Fruit fly (Drosophila melanogaster) whole organism, pupa: ENCODE results near the gene Ccz1.

Source experiments
- CG10348 ChIP-seq: fragments of 200-800 bp; sonication (Bioruptor generic); IDR thresholded peaks from 2 replicates; pipeline ENCODE4 v1.3.6; 2022; ENCODE audit warnings: missing biosample characterization, missing genetic modification characterization
- CG12605 ChIP-seq: fragments of 200-800 bp; sonication (Bioruptor generic); IDR thresholded peaks from 2 replicates; pipeline ENCODE4 v1.3.6; 2022; ENCODE audit warnings: missing biosample characterization, missing genetic modification characterization
- CG13204 ChIP-seq: fragments of 200-800 bp; sonication (Bioruptor generic); optimal IDR thresholded peaks from 2 replicates; lab custom pipeline; 2018; ENCODE audit warnings: missing biosample characterization, mild to moderate bottlenecking, missing genetic modification characterization, moderate library complexity
- CG14655 ChIP-seq: fragments of 200-800 bp; sonication (Bioruptor generic); optimal IDR thresholded peaks from 3 replicates; lab custom pipeline; 2017; ENCODE audit warnings: mild to moderate bottlenecking, missing biosample characterization, missing genetic modification reagents, missing genetic modification characterization
- CG15710 ChIP-seq: fragments of 200-800 bp; sonication (Bioruptor generic); optimal IDR thresholded peaks from 2 replicates; lab custom pipeline; 2018; ENCODE audit warnings: missing biosample characterization, mild to moderate bottlenecking, missing genetic modification characterization, moderate library complexity
- CG17806 ChIP-seq: fragments of 200-800 bp; sonication (Bioruptor generic); optimal IDR thresholded peaks from 2 replicates; lab custom pipeline; 2018; ENCODE audit warnings: missing biosample characterization, mild to moderate bottlenecking, missing genetic modification characterization, moderate library complexity
- CG32121 ChIP-seq: fragments of 200-800 bp; sonication (Bioruptor generic); IDR thresholded peaks from 2 replicates; pipeline ENCODE4 v1.3.6; 2022; ENCODE audit warnings: missing biosample characterization, missing genetic modification characterization
- CG34367 ChIP-seq: fragments of 200-800 bp; sonication (Bioruptor generic); optimal IDR thresholded peaks from 2 replicates; lab custom pipeline; 2018; ENCODE audit warnings: missing biosample characterization, mild to moderate bottlenecking, missing genetic modification characterization
- CG4496 ChIP-seq: fragments of 200-800 bp; sonication (Bioruptor generic); IDR thresholded peaks from 3 replicates; pipeline ENCODE4 v1.3.6; 2022; ENCODE audit warnings: missing biosample characterization, missing genetic modification characterization
- CG8159 ChIP-seq: fragments of 200-800 bp; sonication (Bioruptor generic); optimal IDR thresholded peaks from 3 replicates; lab custom pipeline; 2018; ENCODE audit warnings: missing biosample characterization, mild to moderate bottlenecking, missing genetic modification characterization, moderate library complexity
- CG8301 ChIP-seq: fragments of 200-800 bp; sonication (Bioruptor generic); optimal IDR thresholded peaks from 2 replicates; lab custom pipeline; 2018; ENCODE audit warnings: missing biosample characterization, mild to moderate bottlenecking, missing genetic modification characterization
- CG9948 ChIP-seq: fragments of 200-800 bp; sonication (Bioruptor generic); optimal IDR thresholded peaks from 2 replicates; lab custom pipeline; 2018; ENCODE audit warnings: missing biosample characterization, mild to moderate bottlenecking, missing genetic modification characterization, moderate library complexity
- D1 ChIP-seq: fragments of 200-800 bp; sonication (Bioruptor generic); optimal IDR thresholded peaks from 2 replicates; lab custom pipeline; 2018; ENCODE audit warnings: missing biosample characterization, mild to moderate bottlenecking, missing genetic modification characterization, moderate library complexity
- EcR ChIP-seq: fragments of 200-800 bp; sonication (Bioruptor generic); optimal IDR thresholded peaks from 3 replicates; lab custom pipeline; 2019; ENCODE audit warnings: missing biosample characterization, missing genetic modification characterization, mild to moderate bottlenecking, moderate library complexity, missing genetic modification reagents
- Ets98B ChIP-seq: fragments of 200-800 bp; sonication (Bioruptor generic); IDR thresholded peaks from 2 replicates; pipeline ENCODE4 v1.3.6; 2022; ENCODE audit warnings: missing biosample characterization, missing genetic modification characterization
- Pif1A ChIP-seq: fragments of 200-800 bp; sonication (Bioruptor generic); optimal IDR thresholded peaks from 3 replicates; lab custom pipeline; 2016; ENCODE audit warnings: missing biosample characterization, missing genetic modification characterization
- Pif1B ChIP-seq: fragments of 200-800 bp; sonication (Bioruptor generic); optimal IDR thresholded peaks from 3 replicates; lab custom pipeline; 2016; ENCODE audit warnings: missing biosample characterization, missing genetic modification characterization
- Snoo ChIP-seq: fragments of 200-800 bp; sonication (Bioruptor generic); optimal IDR thresholded peaks from 3 replicates; lab custom pipeline; 2017; ENCODE audit warnings: missing biosample characterization, mild to moderate bottlenecking, missing genetic modification characterization, inconsistent platforms
- fd96Ca ChIP-seq: fragments of 200-800 bp; sonication (Bioruptor generic); IDR thresholded peaks from 3 replicates; pipeline ENCODE4 v1.3.6; 2022; ENCODE audit warnings: missing biosample characterization, missing genetic modification characterization
- gl ChIP-seq: fragments of 200-800 bp; sonication (Bioruptor generic); optimal IDR thresholded peaks from 2 replicates; lab custom pipeline; 2018; ENCODE audit warnings: missing biosample characterization, mild to moderate bottlenecking, missing genetic modification characterization
- rn ChIP-seq: fragments of 200-800 bp; sonication (Bioruptor generic); IDR thresholded peaks from 2 replicates; pipeline ENCODE4 v1.3.6; 2022; ENCODE audit warnings: missing biosample characterization, missing genetic modification characterization

The Ccz1 gene

DNA sequence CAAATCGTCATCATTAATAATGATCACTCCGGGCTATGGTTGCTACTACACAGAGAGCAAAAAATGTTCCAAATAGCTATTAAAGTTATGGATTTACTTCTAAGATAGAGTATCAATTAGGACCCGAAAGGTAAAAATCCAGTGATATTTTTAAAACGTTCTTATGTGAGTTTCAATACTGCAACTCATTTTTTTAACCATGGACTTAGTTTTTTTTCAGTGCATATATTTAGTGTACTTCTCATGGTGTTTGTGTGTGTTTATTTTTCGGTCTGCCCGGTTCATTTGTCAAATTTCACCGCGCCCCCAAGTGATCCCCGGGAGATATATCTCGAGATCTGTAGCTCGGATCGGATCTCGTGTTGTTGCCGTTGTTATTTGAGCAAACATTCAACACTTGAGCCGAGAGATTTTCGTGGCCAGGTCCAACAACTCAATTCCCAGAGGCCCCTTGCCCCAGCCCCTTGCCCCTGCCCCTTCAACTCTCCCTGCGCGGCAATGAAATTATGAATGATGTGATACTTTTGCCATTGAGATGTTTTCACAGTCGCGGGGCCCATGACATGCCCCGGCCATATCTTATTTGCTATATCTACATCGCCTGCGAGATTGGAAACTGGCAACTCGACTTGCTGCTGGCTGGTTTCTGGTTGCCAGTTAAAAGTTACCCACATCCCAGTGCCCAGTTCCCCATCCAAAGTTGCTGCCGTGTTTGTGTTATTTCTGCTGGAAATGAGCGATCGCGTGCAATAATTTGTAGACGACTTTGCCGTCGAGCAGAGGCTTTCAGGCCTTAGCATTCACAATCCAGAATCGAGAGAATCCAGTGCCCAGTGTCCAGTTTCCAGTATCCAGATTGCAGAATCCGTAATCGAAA lies 36.2 kb downstream of the Ccz1 start:
- no peak for TF ChIP-seq Pif1B
- no peak for TF ChIP-seq CG4496 (GFP tag; lab: Robert Waterston, UW)
- TF ChIP-seq CG14655 (GFP tag; lab: Kevin White, UChicago), result peak; percentile 22
- TF ChIP-seq Pif1A (GFP tag; lab: Kevin White, UChicago), result no peak
- no peak for TF ChIP-seq D1 (tag; lab: Kevin White, UChicago)
- peak; percentile 36 for TF ChIP-seq CG8159 (tag; lab: Kevin White, UChicago)
- no peak for TF ChIP-seq CG12605 (GFP tag; lab: Robert Waterston, UW)
- peak; percentile 2 for TF ChIP-seq CG8301
- TF ChIP-seq CG32121 (GFP tag; lab: Robert Waterston, UW), result no peak
- TF ChIP-seq CG13204 (GFP tag; lab: Kevin White, UChicago), result no peak
- no peak for TF ChIP-seq gl (tag; lab: Kevin White, UChicago)
- no peak for TF ChIP-seq EcR (GFP tag; lab: Kevin White, UChicago)
- peak; percentile 11 for TF ChIP-seq CG9948 (tag; lab: Kevin White, UChicago)
- TF ChIP-seq fd96Ca (GFP tag; lab: Robert Waterston, UW), result no peak
- TF ChIP-seq CG34367 (tag; lab: Kevin White, UChicago), result peak; percentile 10
- no peak for TF ChIP-seq rn (GFP tag; lab: Robert Waterston, UW)
- TF ChIP-seq CG10348, result no peak
- TF ChIP-seq Snoo, result no peak
- no peak for TF ChIP-seq Ets98B (GFP tag; lab: Robert Waterston, UW)
- peak; percentile 11 for TF ChIP-seq CG15710 (tag; lab: Kevin White, UChicago)
- TF ChIP-seq CG17806 (tag; lab: Kevin White, UChicago), result peak; percentile 28

DNA sequence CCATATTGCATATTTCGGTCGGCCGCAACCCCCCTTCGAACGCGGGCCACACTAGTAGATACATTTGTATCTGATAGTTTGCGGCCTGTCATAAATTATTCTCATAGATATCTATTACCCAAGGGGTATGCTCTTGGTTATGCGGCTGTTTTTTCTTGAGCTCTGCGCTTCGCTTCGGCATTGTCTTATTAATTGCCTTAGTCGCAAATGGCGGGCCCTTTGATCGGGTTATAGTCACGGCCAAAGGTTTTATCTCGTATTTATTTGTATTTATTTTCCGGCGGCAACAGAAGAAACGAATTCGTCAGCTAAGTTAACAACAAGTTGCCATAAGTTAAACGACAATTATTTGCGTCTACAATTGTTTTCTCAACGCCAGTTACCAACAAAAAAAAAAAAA lies 43.0 kb downstream of the Ccz1 start:
- no peak for TF ChIP-seq CG14655 (GFP tag; lab: Kevin White, UChicago)
- TF ChIP-seq CG8301, result no peak
- no peak for TF ChIP-seq CG12605 (GFP tag; lab: Robert Waterston, UW)
- no peak for TF ChIP-seq Ets98B (GFP tag; lab: Robert Waterston, UW)
- no peak for TF ChIP-seq CG15710 (tag; lab: Kevin White, UChicago)
- TF ChIP-seq D1 (tag; lab: Kevin White, UChicago), result no peak
- no peak for TF ChIP-seq CG9948 (tag; lab: Kevin White, UChicago)
- no peak for TF ChIP-seq CG8159 (tag; lab: Kevin White, UChicago)
- TF ChIP-seq CG13204 (GFP tag; lab: Kevin White, UChicago), result no peak
- TF ChIP-seq Pif1B, result no peak
- TF ChIP-seq Pif1A (GFP tag; lab: Kevin White, UChicago), result no peak
- TF ChIP-seq Snoo, result no peak
- TF ChIP-seq CG17806 (tag; lab: Kevin White, UChicago), result no peak
- no peak for TF ChIP-seq CG4496 (GFP tag; lab: Robert Waterston, UW)
- TF ChIP-seq fd96Ca (GFP tag; lab: Robert Waterston, UW), result no peak
- no peak for TF ChIP-seq CG34367 (tag; lab: Kevin White, UChicago)
- TF ChIP-seq EcR (GFP tag; lab: Kevin White, UChicago), result no peak
- no peak for TF ChIP-seq CG10348
- TF ChIP-seq, all 21 proteins: peak for 0

DNA sequence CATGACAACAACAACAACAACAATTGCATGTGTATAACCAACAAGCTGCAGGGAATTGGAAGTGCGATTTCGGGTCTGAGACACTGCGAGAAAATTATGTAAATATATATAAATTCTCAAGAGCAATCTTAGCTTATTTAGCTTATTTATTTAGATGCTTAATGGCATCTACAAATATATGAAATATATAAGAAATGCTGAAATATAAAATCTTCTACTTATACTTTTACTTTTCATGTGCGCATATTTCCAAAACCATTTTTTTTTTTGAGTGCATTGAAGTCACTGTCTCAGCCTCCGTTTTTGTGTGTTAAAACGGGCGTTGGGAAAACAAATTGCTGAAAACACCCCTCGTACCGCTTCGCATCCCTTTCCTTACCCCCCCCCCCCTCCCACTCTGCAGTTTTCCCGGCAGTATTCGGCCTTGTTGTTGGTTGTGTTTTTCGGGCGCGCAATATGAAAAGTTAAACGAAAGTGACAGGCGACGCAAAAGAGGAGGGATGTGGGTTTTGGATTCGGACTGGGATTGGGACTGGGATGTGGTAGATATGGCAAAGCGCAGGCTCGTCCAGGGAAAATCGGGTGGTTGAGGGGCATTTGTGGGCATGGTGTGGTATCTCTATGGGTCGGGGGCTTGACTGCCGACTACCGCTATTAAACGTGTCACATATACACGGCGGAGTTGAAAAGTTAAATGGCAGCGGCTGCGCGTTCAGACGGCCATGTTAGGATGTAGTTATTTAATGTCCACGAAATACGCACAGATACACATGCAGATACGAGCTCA lies 43.6 kb downstream of the Ccz1 start:
- TF ChIP-seq Pif1B, result no peak
- no peak for TF ChIP-seq Snoo
- TF ChIP-seq CG9948 (tag; lab: Kevin White, UChicago), result no peak
- TF ChIP-seq CG15710 (tag; lab: Kevin White, UChicago), result no peak
- no peak for TF ChIP-seq CG13204 (GFP tag; lab: Kevin White, UChicago)
- no peak for TF ChIP-seq CG8301

DNA sequence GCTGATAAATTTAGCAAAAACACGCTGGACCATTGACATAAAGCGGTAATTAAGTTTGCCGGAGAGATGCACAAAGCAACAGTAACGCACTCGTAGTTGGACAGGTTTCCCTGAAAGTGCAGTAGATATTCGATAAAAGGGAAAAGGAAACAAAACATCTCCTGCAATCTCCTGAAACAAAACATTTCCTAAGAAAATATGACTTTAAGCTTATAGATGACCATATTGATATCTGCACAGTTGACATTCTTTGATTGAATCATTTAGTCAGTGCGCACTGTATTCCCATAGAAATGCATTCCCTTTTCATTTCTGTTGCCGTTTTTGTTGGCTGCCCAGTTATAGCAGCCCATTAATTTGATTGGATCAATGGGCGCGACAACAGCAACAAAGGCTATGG lies 46.1 kb downstream of the Ccz1 start:
- TF ChIP-seq Pif1A (GFP tag; lab: Kevin White, UChicago) (peak; percentile 37), CG12605 (GFP tag; lab: Robert Waterston, UW) (0 out of 2 replicates have a peak, but pooled peaks have one; percentile 12), fd96Ca (GFP tag; lab: Robert Waterston, UW) (no peak), D1 (tag; lab: Kevin White, UChicago) (no peak), rn (GFP tag; lab: Robert Waterston, UW) (peak; percentile 28; the same call in 1 of the 2 replicates), CG8159 (tag; lab: Kevin White, UChicago) (peak; percentile 73), CG15710 (tag; lab: Kevin White, UChicago) (peak; percentile 83), CG13204 (GFP tag; lab: Kevin White, UChicago) (peak; percentile 68), CG32121 (GFP tag; lab: Robert Waterston, UW) (no peak), gl (tag; lab: Kevin White, UChicago) (no peak), CG14655 (GFP tag; lab: Kevin White, UChicago) (peak; percentile 30), CG17806 (tag; lab: Kevin White, UChicago) (peak; percentile 55), CG34367 (tag; lab: Kevin White, UChicago) (peak; percentile 81), CG9948 (tag; lab: Kevin White, UChicago) (peak; percentile 45), Pif1B (peak; percentile 37)
- TF ChIP-seq, all 21 proteins: peak for 11

DNA sequence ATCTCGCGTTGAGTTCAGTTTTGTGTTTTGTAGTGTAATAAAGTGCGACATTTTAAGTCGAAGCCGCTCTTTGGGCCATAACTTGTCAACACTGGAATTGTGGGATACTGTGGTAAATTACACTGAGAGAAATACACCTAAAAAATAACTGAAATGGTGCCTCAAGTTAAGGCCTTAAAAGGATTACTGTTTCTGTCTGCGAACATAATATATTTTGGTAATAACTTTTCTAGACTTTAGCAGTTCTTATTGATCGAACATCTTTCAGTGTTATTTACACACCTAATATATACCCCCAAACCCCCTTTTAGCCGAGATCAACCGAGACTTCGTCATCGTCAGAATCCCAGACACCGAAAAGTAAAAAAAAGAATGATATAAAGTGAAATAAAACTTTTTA lies 47.1 kb downstream of the Ccz1 start:
- TF ChIP-seq D1 (tag; lab: Kevin White, UChicago) (no peak), CG9948 (tag; lab: Kevin White, UChicago) (peak; percentile 30), Pif1A (GFP tag; lab: Kevin White, UChicago) (peak; percentile 17), CG32121 (GFP tag; lab: Robert Waterston, UW) (no peak), EcR (GFP tag; lab: Kevin White, UChicago) (no peak), CG34367 (tag; lab: Kevin White, UChicago) (peak; percentile 30), CG15710 (tag; lab: Kevin White, UChicago) (peak; percentile 59), rn (GFP tag; lab: Robert Waterston, UW) (no peak), CG8301 (peak; percentile 1), Pif1B (peak; percentile 24), CG8159 (tag; lab: Kevin White, UChicago) (peak; percentile 59), CG17806 (tag; lab: Kevin White, UChicago) (peak; percentile 40)
- TF ChIP-seq, all 21 proteins: peak for 8
